Fruit fly (Drosophila melanogaster) whole organism, embryonic: ENCODE measurements around the gene Glyat.

Experiments
- Adf1 ChIP-seq: fragments of 200-800 bp; sonication (Bioruptor generic); IDR thresholded peaks from 2 replicates; pipeline ENCODE4 v1.3.6; 2022; ENCODE audit warnings: missing biosample characterization, missing genetic modification characterization
- Atf-2 ChIP-seq: fragments of 200-800 bp; sonication (Bioruptor generic); optimal IDR thresholded peaks from 2 replicates; lab custom pipeline; 2016; ENCODE audit warnings: missing biosample characterization, missing genetic modification characterization
- BEAF-32 ChIP-seq: fragments of 200-800 bp; sonication (Bioruptor generic); optimal IDR thresholded peaks from 3 replicates; lab custom pipeline; 2017; ENCODE audit warnings: missing biosample characterization, missing genetic modification characterization, mild to moderate bottlenecking, moderate library complexity, missing genetic modification reagents
- Bgb ChIP-seq: fragments of 200-800 bp; sonication (Bioruptor generic); IDR thresholded peaks from 2 replicates; pipeline ENCODE4 v1.3.6; 2022; ENCODE audit warnings: missing biosample characterization, missing genetic modification characterization; ENCODE audit not compliant: partially characterized antibody
- CG10462 ChIP-seq: fragments of 200-800 bp; sonication (Bioruptor generic); optimal IDR thresholded peaks from 2 replicates; lab custom pipeline; 2016; ENCODE audit warnings: missing biosample characterization, missing genetic modification characterization
- CG10543 ChIP-seq: fragments of 200-800 bp; sonication (Bioruptor generic); optimal IDR thresholded peaks from 3 replicates; lab custom pipeline; 2017; ENCODE audit warnings: missing biosample characterization, mild to moderate bottlenecking, missing genetic modification characterization, moderate library complexity
- CG11504 ChIP-seq: fragments of 200-800 bp; sonication (Bioruptor generic); optimal IDR thresholded peaks from 3 replicates; lab custom pipeline; 2019; ENCODE audit warnings: missing biosample characterization, mild to moderate bottlenecking, missing genetic modification characterization, moderate library complexity
- CG12659 ChIP-seq: fragments of 200-800 bp; sonication (Bioruptor generic); optimal IDR thresholded peaks from 3 replicates; lab custom pipeline; 2017; ENCODE audit warnings: mild to moderate bottlenecking, missing biosample characterization, missing genetic modification reagents, missing genetic modification characterization
- CG13287 ChIP-seq: fragments of 200-800 bp; sonication (Bioruptor generic); IDR thresholded peaks from 2 replicates; pipeline ENCODE4 v1.3.6; 2022; ENCODE audit warnings: missing biosample characterization, missing genetic modification characterization; ENCODE audit not compliant: partially characterized antibody
- CG15479 ChIP-seq: fragments of 200-800 bp; sonication (Bioruptor generic); optimal IDR thresholded peaks from 3 replicates; lab custom pipeline; 2019; ENCODE audit warnings: missing biosample characterization, mild to moderate bottlenecking, missing genetic modification characterization, moderate library complexity
- CG16813 ChIP-seq: fragments of 200-800 bp; sonication (Bioruptor generic); IDR thresholded peaks from 3 replicates; pipeline ENCODE4 v1.3.6; 2022; ENCODE audit warnings: missing biosample characterization, missing genetic modification characterization; ENCODE audit not compliant: partially characterized antibody
- CG17385 ChIP-seq: fragments of 200-800 bp; sonication (Bioruptor generic); optimal IDR thresholded peaks from 3 replicates; lab custom pipeline; 2018; ENCODE audit warnings: missing biosample characterization, mild to moderate bottlenecking, missing genetic modification characterization
- CG17612 ChIP-seq: fragments of 200-800 bp; sonication (Bioruptor generic); IDR thresholded peaks from 2 replicates; pipeline ENCODE4 v1.3.6; 2022; ENCODE audit warnings: missing biosample characterization, missing genetic modification characterization
- CG17829 ChIP-seq: fragments of 200-800 bp; optimal IDR thresholded peaks from 2 replicates; lab custom pipeline; 2019; ENCODE audit warnings: missing biosample characterization, mild to moderate bottlenecking, missing genetic modification characterization, moderate library complexity
- CG2116 ChIP-seq: fragments of 200-800 bp; sonication (Bioruptor generic); optimal IDR thresholded peaks from 3 replicates; lab custom pipeline; 2018; ENCODE audit warnings: missing biosample characterization, mild to moderate bottlenecking, missing genetic modification characterization
- CG31441 ChIP-seq: fragments of 200-800 bp; sonication (Bioruptor generic); IDR thresholded peaks from 2 replicates; pipeline ENCODE4 v1.3.6; 2022; ENCODE audit warnings: missing biosample characterization, missing genetic modification characterization
- CG4360 ChIP-seq: fragments of 200-800 bp; sonication (Bioruptor generic); IDR thresholded peaks from 2 replicates; pipeline ENCODE4 v1.3.6; 2022; ENCODE audit warnings: missing biosample characterization, missing genetic modification characterization
- CG7928 ChIP-seq: fragments of 200-800 bp; sonication (Bioruptor generic); optimal IDR thresholded peaks from 2 replicates; lab custom pipeline; 2017; ENCODE audit warnings: missing biosample characterization, mild to moderate bottlenecking, missing genetic modification characterization
- CG7963 ChIP-seq: fragments of 200-800 bp; sonication (Bioruptor generic); IDR thresholded peaks from 3 replicates; pipeline ENCODE4 v1.3.6; 2022; ENCODE audit warnings: missing biosample characterization, missing genetic modification characterization; ENCODE audit not compliant: partially characterized antibody
- CG8290 ChIP-seq, 3 experiments: fragments of 200-800 bp; sonication (Bioruptor generic); optimal IDR thresholded peaks; 2 replicates each; lab custom pipeline; 2016 to 2019; ENCODE audit warnings: missing biosample characterization in 3 of 3, missing genetic modification characterization in 3 of 3, mild to moderate bottlenecking in 2 of 3, moderate library complexity in 1 of 3
- CG9797 ChIP-seq: fragments of 200-800 bp; sonication (Bioruptor generic); optimal IDR thresholded peaks from 3 replicates; lab custom pipeline; 2018; ENCODE audit warnings: missing biosample characterization, mild to moderate bottlenecking, missing genetic modification characterization
- CTCF ChIP-seq: fragments of 200-800 bp; sonication (Bioruptor generic); optimal IDR thresholded peaks from 2 replicates; lab custom pipeline; 2017; ENCODE audit warnings: missing biosample characterization, mild to moderate bottlenecking, missing genetic modification characterization, moderate library complexity
- E2f2 ChIP-seq: fragments of 200-800 bp; sonication (Bioruptor generic); IDR thresholded peaks from 2 replicates; pipeline ENCODE4 v1.3.6; 2022; ENCODE audit warnings: missing biosample characterization, missing genetic modification characterization
- Ets97D ChIP-seq: fragments of 200-800 bp; sonication (Bioruptor generic); optimal IDR thresholded peaks from 3 replicates; lab custom pipeline; 2016; ENCODE audit warnings: missing biosample characterization, missing genetic modification characterization
- HmgZ ChIP-seq: fragments of 200-800 bp; sonication (Bioruptor generic); optimal IDR thresholded peaks from 2 replicates; lab custom pipeline; 2018; ENCODE audit warnings: missing biosample characterization, mild to moderate bottlenecking, missing genetic modification characterization
- Lhr ChIP-seq: fragments of 200-800 bp; sonication (Bioruptor generic); optimal IDR thresholded peaks from 3 replicates; lab custom pipeline; 2017; ENCODE audit warnings: mild to moderate bottlenecking, missing biosample characterization, missing genetic modification reagents, missing genetic modification characterization
- Med ChIP-seq: fragments of 200-800 bp; sonication (Bioruptor generic); peaks from one replicate; lab custom pipeline; 2016; ENCODE audit warnings: missing biosample characterization, missing genetic modification characterization, mild to moderate bottlenecking, inconsistent platforms, moderate library complexity
- Neu2 ChIP-seq: fragments of 200-800 bp; sonication (Bioruptor generic); optimal IDR thresholded peaks from 3 replicates; lab custom pipeline; 2016; ENCODE audit warnings: missing biosample characterization, missing genetic modification characterization, borderline replicate concordance
- Nf-YC ChIP-seq: fragments of 200-800 bp; optimal IDR thresholded peaks from 3 replicates; lab custom pipeline; 2019; ENCODE audit warnings: missing biosample characterization, mild to moderate bottlenecking, missing genetic modification characterization, moderate library complexity
- Pdp1 ChIP-seq, 2 experiments: fragments of 200-800 bp; sonication (Bioruptor generic); optimal IDR thresholded peaks; 3 replicates each; lab custom pipeline; 2016; ENCODE audit warnings: missing biosample characterization in 2 of 2, missing genetic modification characterization in 2 of 2, mild to moderate bottlenecking in 1 of 2, moderate library complexity in 1 of 2
- Trl ChIP-seq, 3 experiments: fragments of >200 bp in 2 of 3; fragments of 200-800 bp in 1 of 3; sonication (Bioruptor generic) in 1 of 3; optimal IDR thresholded peaks; 2 replicates in 1 of 3; 3 replicates in 2 of 3; lab custom pipeline; 2016 to 2017; ENCODE audit warnings: missing biosample characterization in 1 of 3, missing genetic modification characterization in 1 of 3
- caup ChIP-seq: fragments of 200-800 bp; sonication (Bioruptor generic); optimal IDR thresholded peaks from 3 replicates; lab custom pipeline; 2017; ENCODE audit warnings: missing biosample characterization, mild to moderate bottlenecking, missing genetic modification characterization, moderate library complexity; ENCODE audit not compliant: severe bottlenecking
- chn ChIP-seq: fragments of 200-800 bp; sonication (Bioruptor generic); optimal IDR thresholded peaks from 2 replicates; lab custom pipeline; 2016; ENCODE audit warnings: missing biosample characterization, missing genetic modification characterization
- exex ChIP-seq: fragments of 200-800 bp; sonication (Bioruptor generic); optimal IDR thresholded peaks from 4 replicates; lab custom pipeline; 2018; ENCODE audit warnings: missing biosample characterization, mild to moderate bottlenecking, missing genetic modification characterization, moderate library complexity
- hkb ChIP-seq, 2 experiments: fragments of 200-800 bp in 1 of 2; fragments of >200 bp in 1 of 2; sonication (Bioruptor generic) in 1 of 2; IDR thresholded peaks in 1 of 2; optimal IDR thresholded peaks in 1 of 2; 2 replicates each; pipeline versions ENCODE4 v1.3.6 to Lab custom; 2017 to 2022; ENCODE audit warnings: missing biosample characterization in 1 of 2, missing genetic modification characterization in 1 of 2
- hth ChIP-seq: fragments of >200 bp; optimal IDR thresholded peaks from 2 replicates; lab custom pipeline; 2017; ENCODE audit warnings: inconsistent platforms
- jigr1 ChIP-seq: fragments of 200-800 bp; sonication (Bioruptor generic); IDR thresholded peaks from 3 replicates; pipeline ENCODE4 v1.3.6; 2022; ENCODE audit warnings: missing biosample characterization, missing genetic modification characterization
- lmd ChIP-seq: fragments of 200-800 bp; sonication (Bioruptor generic); IDR thresholded peaks from 2 replicates; pipeline ENCODE4 v1.3.6; 2022; ENCODE audit warnings: missing biosample characterization, missing genetic modification characterization
- nerfin-2 ChIP-seq: fragments of 200-800 bp; sonication (Bioruptor generic); IDR thresholded peaks from 2 replicates; pipeline ENCODE4 v1.3.6; 2022; ENCODE audit warnings: missing biosample characterization, missing genetic modification characterization; ENCODE audit not compliant: partially characterized antibody
- onecut ChIP-seq: fragments of 200-800 bp; sonication (Bioruptor generic); IDR thresholded peaks from 2 replicates; pipeline ENCODE4 v1.3.6; 2022; ENCODE audit warnings: missing biosample characterization, missing genetic modification characterization
- p53 ChIP-seq: fragments of 200-800 bp; sonication (Bioruptor generic); optimal IDR thresholded peaks from 2 replicates; lab custom pipeline; 2016; ENCODE audit warnings: missing biosample characterization, missing genetic modification characterization
- peb ChIP-seq: fragments of 200-800 bp; sonication (Bioruptor generic); IDR thresholded peaks from 2 replicates; pipeline ENCODE4 v1.3.6; 2022; ENCODE audit warnings: missing biosample characterization, missing genetic modification characterization
- slbo ChIP-seq: fragments of 200-800 bp; sonication (Bioruptor generic); IDR thresholded peaks from 2 replicates; pipeline ENCODE4 v1.3.6; 2022; ENCODE audit warnings: missing biosample characterization, missing genetic modification characterization
- sob ChIP-seq: fragments of 200-800 bp; sonication (Bioruptor generic); IDR thresholded peaks from 2 replicates; pipeline ENCODE4 v1.3.6; 2022; ENCODE audit warnings: missing biosample characterization, missing genetic modification characterization
- trh ChIP-seq: fragments of 200-800 bp; sonication (Bioruptor generic); optimal IDR thresholded peaks from 2 replicates; lab custom pipeline; 2016; ENCODE audit warnings: missing biosample characterization, missing genetic modification characterization
- unc-4 ChIP-seq: fragments of 200-800 bp; sonication (Bioruptor generic); IDR thresholded peaks from 2 replicates; pipeline ENCODE4 v1.3.6; 2022; ENCODE audit warnings: missing biosample characterization, missing genetic modification characterization; ENCODE audit not compliant: partially characterized antibody
- zfh1 ChIP-seq: fragments of 200-800 bp; sonication (Bioruptor generic); IDR thresholded peaks from 3 replicates; pipeline ENCODE4 v1.3.6; 2022; ENCODE audit warnings: missing biosample characterization, missing genetic modification characterization

The Glyat gene

dm6 chr2L:7984059-7984800 is 26.2 kb downstream of the Glyat start, which contains the start of gene Snoo (continued):
- TF ChIP-seq CG7928 (no peak), peb (GFP tag; lab: Robert Waterston, UW) (no peak), CG11504 (tag; lab: Kevin White, UChicago) (peak; percentile 31), Trl (optimal IDR thresholded peaks at IDR 0.05; lab: Kevin White, UChicago) (peak; percentile 90 to 94), Trl (GFP tag; optimal IDR thresholded peaks at IDR 0.05; lab: Kevin White, UChicago) (peak; percentile 71), jigr1 (no peak), zfh1 (GFP tag; lab: Robert Waterston, UW) (0 out of 3 replicates have a peak, but pooled peaks have one; percentile 6), onecut (peak; percentile 17; the same call in 1 of the 2 replicates), trh (GFP tag; lab: Kevin White, UChicago) (no peak), CG17829 (tag; lab: Kevin White, UChicago) (peak; percentile 24), CG31441 (GFP tag; lab: Robert Waterston, UW) (no peak), E2f2 (peak; percentile 31; the same call in 1 of the 2 replicates), CG16813 (GFP tag; lab: Robert Waterston, UW) (0 out of 3 replicates have a peak, but pooled peaks have one; percentile 15), CG10462 (GFP tag; lab: Kevin White, UChicago) (no peak), chn (no peak), Pdp1 (GFP tag; optimal IDR thresholded peaks at IDR 0.05; lab: Kevin White, UChicago) (peak in 1 of 2 experiments; percentile 31), CTCF (GFP tag; lab: Kevin White, UChicago) (peak; percentile 64), sob (GFP tag; lab: Robert Waterston, UW) (peak; percentile 11; the same call in 1 of the 2 replicates), Adf1 (GFP tag; lab: Robert Waterston, UW) (peak; percentile 33; the same call in 1 of the 2 replicates), Ets97D (GFP tag; lab: Kevin White, UChicago) (peak; percentile 10), p53 (GFP tag; lab: Kevin White, UChicago) (no peak), caup (GFP tag; lab: Kevin White, UChicago) (peak; percentile 28), slbo (GFP tag; lab: Robert Waterston, UW) (peak; percentile 36), CG17612 (GFP tag; lab: Robert Waterston, UW) (no peak), hkb (optimal IDR thresholded peaks at IDR 0.05; lab: Kevin White, UChicago) (no peak), hkb (GFP tag; IDR thresholded peaks at IDR 0.05; lab: Robert Waterston, UW) (0 out of 2 replicates have a peak, but pooled peaks have one; percentile 20), CG4360 (GFP tag; lab: Robert Waterston, UW) (peak; percentile 48), CG7963 (GFP tag; lab: Robert Waterston, UW) (no peak), unc-4 (GFP tag; lab: Robert Waterston, UW) (0 out of 2 replicates have a peak, but pooled peaks have one; percentile 16), Bgb (GFP tag; lab: Robert Waterston, UW) (peak; percentile 61), hth (lab: Kevin White, UChicago) (no peak), HmgZ (tag; lab: Kevin White, UChicago) (peak; percentile 47), CG9797 (peak; percentile 90), lmd (GFP tag; lab: Robert Waterston, UW) (no peak), Nf-YC (tag; lab: Kevin White, UChicago) (peak; percentile 13), Atf-2 (GFP tag; lab: Kevin White, UChicago) (no peak), nerfin-2 (no peak), CG17385 (GFP tag; lab: Kevin White, UChicago) (no peak), Lhr (GFP tag; lab: Kevin White, UChicago) (peak; percentile 57), Neu2 (GFP tag; lab: Kevin White, UChicago) (no peak), CG10543 (GFP tag; lab: Kevin White, UChicago) (peak; percentile 53), exex (peak; percentile 87), CG15479 (GFP tag; lab: Kevin White, UChicago) (no peak), CG2116 (GFP tag; lab: Kevin White, UChicago) (peak; percentile 35), Med (GFP tag; lab: Kevin White, UChicago) (peak; percentile 85), CG8290 (GFP tag; optimal IDR thresholded peaks at IDR 0.05; lab: Kevin White, UChicago) (no peak), CG8290 (tag; optimal IDR thresholded peaks at IDR 0.05; lab: Kevin White, UChicago) (peak in 1 of 2 experiments; percentile 76), BEAF-32 (GFP tag; lab: Kevin White, UChicago) (peak; percentile 24), CG13287 (GFP tag; lab: Robert Waterston, UW) (peak; percentile 64), CG12659 (GFP tag; lab: Kevin White, UChicago) (peak; percentile 44)
